Fruit fly (Drosophila melanogaster): ENCODE data around the gene CG9444.

Gene CG9444

DNA sequence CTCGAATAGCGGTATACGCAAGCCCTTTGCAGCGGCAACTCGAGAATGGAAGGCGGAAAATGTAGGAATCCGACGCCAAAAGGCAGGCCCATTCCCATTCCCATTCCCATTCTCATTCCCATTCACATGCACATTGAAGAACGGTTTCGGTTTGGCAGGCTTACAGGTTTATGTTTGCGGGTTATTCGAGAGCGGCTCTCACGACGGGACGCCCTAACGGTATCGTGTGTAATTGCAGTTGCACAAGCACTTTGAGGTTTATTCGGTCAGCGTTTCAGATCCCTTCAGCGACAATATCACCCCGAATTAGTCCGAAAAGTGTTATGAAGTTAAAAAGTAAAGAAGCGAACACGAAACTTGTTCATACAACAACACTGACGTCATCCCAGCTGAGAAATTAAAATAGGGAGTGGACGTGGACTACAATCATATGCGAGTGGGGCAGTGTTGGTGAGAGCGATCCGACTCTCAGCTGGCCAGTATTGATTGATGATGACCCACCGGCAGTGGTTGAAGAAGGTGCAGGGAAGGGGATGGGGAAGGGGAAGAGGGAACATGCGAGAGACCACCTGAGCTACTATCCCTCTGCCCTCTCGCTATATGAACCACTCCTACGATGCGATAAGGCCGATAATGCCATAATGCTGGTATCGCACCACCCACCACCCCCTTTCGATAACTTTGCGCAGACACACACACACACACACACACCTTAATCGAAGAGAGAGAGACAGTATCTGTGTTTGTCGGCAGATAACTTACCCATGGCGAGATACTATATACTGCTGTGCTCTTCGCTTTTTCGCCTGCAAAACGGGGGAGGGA is 20.3 kb upstream of the CG9444 start:
- TF ChIP-seq acj6 (GFP tag; optimal IDR thresholded peaks at IDR 0.05) (no peak), CG4318 (GFP tag; optimal IDR thresholded peaks at IDR 0.05) (no peak), svp (GFP tag) (peak; percentile 85), CG1621 (tag; optimal IDR thresholded peaks at IDR 0.05) (no peak), Blimp-1 (GFP tag; optimal IDR thresholded peaks at IDR 0.05) (no peak), dsx (GFP tag; optimal IDR thresholded peaks at IDR 0.05; ENCODE audit: poor library complexity, severe bottlenecking) (no peak), fkh (GFP tag; optimal IDR thresholded peaks at IDR 0.05) (peak; percentile 13), Eip93F (GFP tag; optimal IDR thresholded peaks at IDR 0.05) (no peak), CG10669 (GFP tag; optimal IDR thresholded peaks at IDR 0.05) (no peak), dac (GFP tag; optimal IDR thresholded peaks at IDR 0.05) (no peak), Hr38 (GFP tag; optimal IDR thresholded peaks at IDR 0.05) (no peak), cyc (GFP tag; optimal IDR thresholded peaks at IDR 0.05) (no peak), CG16779 (tag; optimal IDR thresholded peaks at IDR 0.05) (peak; percentile 42), ss (GFP tag; optimal IDR thresholded peaks at IDR 0.05) (no peak), vri (GFP tag; optimal IDR thresholded peaks at IDR 0.05) (peak; percentile 99), Hr39 (GFP tag; optimal IDR thresholded peaks at IDR 0.05) (no peak), CG8632 (GFP tag; optimal IDR thresholded peaks at IDR 0.05) (no peak), CG10631 (GFP tag; optimal IDR thresholded peaks at IDR 0.05) (no peak), CG34406 (GFP tag; optimal IDR thresholded peaks at IDR 0.05) (no peak), fd85E (GFP tag; optimal IDR thresholded peaks at IDR 0.05) (peak; percentile 1), CG11762 (GFP tag; optimal IDR thresholded peaks at IDR 0.05; ENCODE audit: insufficient read depth) (no peak), Lpt (GFP tag; optimal IDR thresholded peaks at IDR 0.05) (peak; percentile 33)

DNA sequence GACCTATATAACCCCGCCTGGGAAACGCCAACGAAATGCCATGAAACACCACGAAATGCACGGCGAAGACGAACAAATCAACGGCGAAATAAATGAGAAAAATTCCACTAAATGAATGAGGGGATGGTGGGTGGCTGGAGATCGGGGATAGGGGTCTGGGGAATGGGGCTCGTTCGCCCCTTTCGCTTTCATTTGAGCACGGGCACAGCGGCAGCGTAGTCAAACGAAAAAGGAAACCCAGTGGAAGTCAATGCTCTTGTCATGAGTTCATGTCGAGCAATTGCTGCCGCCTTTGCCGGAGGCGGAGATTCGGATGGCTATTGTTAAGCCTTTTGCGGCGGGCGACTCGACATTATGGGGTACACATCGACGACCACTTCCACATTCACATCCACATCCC is 19.2 kb upstream of the CG9444 start:
- TF ChIP-seq Blimp-1 (GFP tag; optimal IDR thresholded peaks at IDR 0.05) (peak; percentile 55), Eip75B (GFP tag; optimal IDR thresholded peaks at IDR 0.05) (no peak), net (GFP tag; optimal IDR thresholded peaks at IDR 0.05) (no peak)

- TF ChIP-seq Blimp-1 (GFP tag; optimal IDR thresholded peaks at IDR 0.05) (no peak), Ets96B (tag; optimal IDR thresholded peaks at IDR 0.05) (peak; percentile 29), CG16779 (tag; optimal IDR thresholded peaks at IDR 0.05) (peak; percentile 9), Met (GFP tag; optimal IDR thresholded peaks at IDR 0.05) (peak; percentile 65), Smox (GFP tag; optimal IDR thresholded peaks at IDR 0.05) (no peak), fkh (GFP tag; optimal IDR thresholded peaks at IDR 0.05) (peak; percentile 96), Hr39 (GFP tag; optimal IDR thresholded peaks at IDR 0.05) (peak; percentile 58), Ets21C (GFP tag; optimal IDR thresholded peaks at IDR 0.05) (peak; percentile 13), CG4318 (GFP tag; optimal IDR thresholded peaks at IDR 0.05) (no peak), Lpt (GFP tag; optimal IDR thresholded peaks at IDR 0.05) (peak; percentile 54), pdm3 (GFP tag; optimal IDR thresholded peaks at IDR 0.05) (peak; percentile 67), esn (GFP tag; optimal IDR thresholded peaks at IDR 0.05) (peak; percentile 64), Eip78C (GFP tag) (peak; percentile 82), topi (GFP tag; optimal IDR thresholded peaks at IDR 0.05) (peak; percentile 53), CG6276 (GFP tag; optimal IDR thresholded peaks at IDR 0.05) (peak; percentile 80), CG1621 (tag; optimal IDR thresholded peaks at IDR 0.05) (no peak), CG3919 (GFP tag; optimal IDR thresholded peaks at IDR 0.05) (peak; percentile 53), eg (GFP tag; IDR thresholded peaks at IDR 0.05) (no peak), salr (GFP tag; optimal IDR thresholded peaks at IDR 0.05) (peak in 1 of 2 experiments; percentile 40), CG8119 (GFP tag; IDR thresholded peaks at IDR 0.05) (no peak), CG11762 (GFP tag; optimal IDR thresholded peaks at IDR 0.05; ENCODE audit: insufficient read depth) (peak; percentile 64), Sox102F (GFP tag; optimal IDR thresholded peaks at IDR 0.05) (peak; percentile 48), svp (GFP tag) (peak; percentile 73), CG10669 (GFP tag; optimal IDR thresholded peaks at IDR 0.05) (peak; percentile 41), CG8632 (GFP tag; optimal IDR thresholded peaks at IDR 0.05) (peak; percentile 16), Eip75B (GFP tag; optimal IDR thresholded peaks at IDR 0.05) (peak; percentile 41), Sox14 (GFP tag; optimal IDR thresholded peaks at IDR 0.05) (peak; percentile 59), vri (GFP tag; optimal IDR thresholded peaks at IDR 0.05) (peak; percentile 55), CG15336 (GFP tag; IDR thresholded peaks at IDR 0.05) (no peak), CG6808 (GFP tag; optimal IDR thresholded peaks at IDR 0.05) (no peak), cyc (GFP tag; optimal IDR thresholded peaks at IDR 0.05) (peak; percentile 38), OdsH (GFP tag; optimal IDR thresholded peaks at IDR 0.05) (peak; percentile 73), Eip93F (GFP tag; optimal IDR thresholded peaks at IDR 0.05) (peak; percentile 27), lz (GFP tag; optimal IDR thresholded peaks at IDR 0.05) (peak; percentile 57), net (GFP tag; optimal IDR thresholded peaks at IDR 0.05) (peak; percentile 57), CG34406 (GFP tag; optimal IDR thresholded peaks at IDR 0.05) (peak; percentile 42), Gug (GFP tag; IDR thresholded peaks at IDR 0.05) (no peak)
Measured at dm6 chr3R:9702567-9702966, 18.5 kb upstream of the CG9444 start.
